Worm (Caenorhabditis elegans): ENCODE measurements around the gene rha-1.

Gene rha-1

DNA sequence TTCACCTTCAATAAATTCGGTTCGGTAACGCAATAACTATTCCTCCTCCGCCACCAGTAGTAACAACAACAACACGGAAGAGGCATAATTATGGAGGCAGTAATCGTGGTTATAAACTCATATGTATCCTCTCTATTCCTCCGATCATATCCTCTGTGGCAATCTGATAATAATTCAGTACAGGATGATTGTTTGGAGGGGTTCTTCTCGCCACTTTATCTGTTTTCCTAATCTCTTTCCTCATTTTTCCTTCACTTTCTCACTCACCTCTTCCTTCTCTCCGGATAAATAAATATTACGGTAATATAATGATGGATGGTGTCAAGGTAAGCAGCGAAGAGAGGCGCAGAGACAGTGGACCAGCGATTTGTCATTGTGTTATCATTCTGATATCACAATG lies 7.1 kb upstream of the rha-1 start:
- TF ChIP-seq mec-3 (tag; optimal IDR thresholded peaks at IDR 0.05; ENCODE audit: borderline replicate concordance) (no peak), hlh-8 (tag; optimal IDR thresholded peaks at IDR 0.05) (no peak), ahr-1 (tag; optimal IDR thresholded peaks at IDR 0.05) (no peak), che-1 (tag; optimal IDR thresholded peaks at IDR 0.05) (no peak), tbx-7 (tag; optimal IDR thresholded peaks at IDR 0.05) (no peak), madf-2 (tag; optimal IDR thresholded peaks at IDR 0.05) (no peak), lin-11 (tag; optimal IDR thresholded peaks at IDR 0.05) (no peak), ceh-48 (tag; optimal IDR thresholded peaks at IDR 0.05) (no peak), unc-55 (GFP tag; optimal IDR thresholded peaks at IDR 0.05) (no peak), K02D7.2 (tag; optimal IDR thresholded peaks at IDR 0.05) (no peak), ceh-34 (tag; optimal IDR thresholded peaks at IDR 0.05) (no peak), sdc-2 (tag; optimal IDR thresholded peaks at IDR 0.05) (no peak)

DNA sequence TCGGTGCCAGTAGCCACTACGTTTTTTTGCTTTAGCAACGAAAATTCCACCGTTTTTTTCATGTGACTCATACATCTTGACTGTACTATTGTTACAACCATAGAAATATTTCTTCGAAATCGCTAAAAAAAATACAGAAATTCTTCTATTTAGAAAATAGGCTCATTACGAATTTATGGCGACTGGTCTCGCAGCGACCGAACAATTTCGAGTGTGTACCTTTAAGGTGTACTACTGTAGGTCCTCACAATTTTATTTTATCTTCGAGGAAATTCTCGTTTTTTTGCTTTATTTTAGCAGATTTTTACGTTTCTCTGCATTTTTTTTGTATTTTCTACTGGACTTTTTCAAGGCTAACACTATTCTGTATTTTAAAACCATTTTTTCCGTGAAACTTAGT lies 6.6 kb upstream of the rha-1 start:
- TF ChIP-seq ceh-18 (tag; optimal IDR thresholded peaks at IDR 0.05) (no peak), hlh-15 (tag; optimal IDR thresholded peaks at IDR 0.05) (no peak), ceh-6 (GFP tag; optimal IDR thresholded peaks at IDR 0.05) (no peak), pag-3 (tag; optimal IDR thresholded peaks at IDR 0.05; ENCODE audit: borderline replicate concordance) (no peak), ceh-24 (tag; optimal IDR thresholded peaks at IDR 0.05) (no peak), F13H6.1 (tag; optimal IDR thresholded peaks at IDR 0.05) (no peak), tbx-7 (tag; optimal IDR thresholded peaks at IDR 0.05) (no peak), gmeb-2 (tag; optimal IDR thresholded peaks at IDR 0.05) (no peak), elt-2 (tag; optimal IDR thresholded peaks at IDR 0.05) (no peak), rnt-1 (tag; optimal IDR thresholded peaks at IDR 0.05) (no peak)

DNA sequence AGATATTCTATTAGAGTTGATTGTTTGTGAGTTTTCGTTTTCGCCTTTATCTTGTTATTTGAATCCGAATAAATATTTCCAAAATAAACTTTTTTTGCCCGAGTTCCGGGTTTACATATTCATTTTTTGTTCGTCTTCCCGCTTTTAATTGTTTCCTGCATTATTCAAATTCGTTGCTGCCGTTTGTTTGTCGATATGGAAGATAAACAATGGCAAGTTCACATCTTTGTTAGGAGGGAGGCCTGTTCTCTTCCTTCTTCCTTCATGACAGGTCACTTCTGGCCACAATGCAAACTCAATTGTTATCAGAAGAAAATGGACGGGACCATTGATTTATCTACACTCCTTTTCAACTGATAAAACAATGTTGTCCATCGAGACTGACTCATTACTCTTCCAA lies 6.1 kb upstream of the rha-1 start:
- TF ChIP-seq elt-2 (tag; optimal IDR thresholded peaks at IDR 0.05) (peak; percentile 80), madf-2 (tag; optimal IDR thresholded peaks at IDR 0.05) (no peak), ceh-24 (tag; optimal IDR thresholded peaks at IDR 0.05) (no peak), ceh-19 (GFP tag; optimal IDR thresholded peaks at IDR 0.05) (no peak), ama-1 (optimal IDR thresholded peaks at IDR 0.05) (no peak), fkh-6 (tag; optimal IDR thresholded peaks at IDR 0.05) (no peak)

DNA sequence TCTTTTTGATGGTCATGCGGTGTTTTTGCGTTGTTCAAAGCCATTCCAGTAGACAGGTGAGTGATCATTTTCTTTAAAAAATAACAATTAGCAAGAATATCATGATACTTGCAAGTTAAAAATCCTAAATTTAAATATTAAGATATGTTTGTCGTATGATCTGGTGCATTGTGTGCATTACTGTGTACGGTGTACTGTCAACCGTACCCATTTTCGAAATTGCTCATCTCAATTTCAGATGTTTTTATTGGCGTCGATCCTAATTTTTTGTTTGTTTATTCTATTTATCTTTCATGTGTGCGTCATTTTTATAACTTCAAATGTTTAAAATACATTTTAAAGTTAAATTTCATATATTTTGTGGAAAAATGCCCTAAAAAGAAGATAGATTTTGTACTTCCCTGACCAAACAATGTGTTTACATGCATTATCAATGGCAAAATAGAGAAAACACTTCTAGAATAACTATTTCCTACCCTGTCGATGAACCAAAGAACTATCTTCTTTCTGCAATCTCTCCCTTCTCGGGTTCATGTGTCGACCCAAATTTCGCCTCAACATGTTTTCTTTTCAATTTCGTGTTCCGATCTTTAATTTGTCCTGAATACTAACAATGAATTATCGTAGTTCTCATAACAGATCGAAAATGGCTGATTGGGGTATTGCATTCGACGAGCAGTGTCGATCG lies 947 bp upstream of the rha-1 start, which contains the start of the genes T07D4.5 and ddx-19:
Gene T07D4.5, minus strand, starts transcription at position 71 of the 688 bp plus-strand sequence.
Gene ddx-19, plus strand, starts transcription at position 638 of the 688 bp plus-strand sequence.
- TF ChIP-seq C38D4.7 (GFP tag; optimal IDR thresholded peaks at IDR 0.05) (no peak), C08G9.2 (tag; optimal IDR thresholded peaks at IDR 0.05) (no peak), ceh-48 (tag; optimal IDR thresholded peaks at IDR 0.05) (no peak), ceh-19 (GFP tag; optimal IDR thresholded peaks at IDR 0.05) (no peak), K09A11.1 (tag; optimal IDR thresholded peaks at IDR 0.05; ENCODE audit: insufficient read depth) (no peak), fax-1 (tag; optimal IDR thresholded peaks at IDR 0.05) (no peak)

DNA sequence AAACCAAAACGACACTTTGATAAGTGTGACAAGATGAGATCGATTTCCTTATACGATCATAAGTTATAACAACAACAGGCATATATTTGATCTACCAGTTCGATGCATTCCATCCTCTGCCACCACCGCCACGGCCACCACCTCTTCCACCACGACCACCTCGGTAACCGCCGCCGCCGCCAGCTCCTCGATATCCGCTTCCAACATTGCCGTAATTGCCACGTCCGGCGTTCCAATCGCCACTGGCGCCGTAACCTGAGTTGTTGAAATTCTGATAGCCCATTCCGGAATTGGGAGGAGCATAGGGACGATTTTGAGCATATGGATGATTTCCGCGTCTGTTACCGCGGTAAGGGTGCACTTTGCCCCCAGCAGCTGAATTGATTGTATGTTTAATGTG lies 4.9 kb downstream of the rha-1 start:
- no peak for TF ChIP-seq gmeb-2 (tag; optimal IDR thresholded peaks at IDR 0.05)

DNA sequence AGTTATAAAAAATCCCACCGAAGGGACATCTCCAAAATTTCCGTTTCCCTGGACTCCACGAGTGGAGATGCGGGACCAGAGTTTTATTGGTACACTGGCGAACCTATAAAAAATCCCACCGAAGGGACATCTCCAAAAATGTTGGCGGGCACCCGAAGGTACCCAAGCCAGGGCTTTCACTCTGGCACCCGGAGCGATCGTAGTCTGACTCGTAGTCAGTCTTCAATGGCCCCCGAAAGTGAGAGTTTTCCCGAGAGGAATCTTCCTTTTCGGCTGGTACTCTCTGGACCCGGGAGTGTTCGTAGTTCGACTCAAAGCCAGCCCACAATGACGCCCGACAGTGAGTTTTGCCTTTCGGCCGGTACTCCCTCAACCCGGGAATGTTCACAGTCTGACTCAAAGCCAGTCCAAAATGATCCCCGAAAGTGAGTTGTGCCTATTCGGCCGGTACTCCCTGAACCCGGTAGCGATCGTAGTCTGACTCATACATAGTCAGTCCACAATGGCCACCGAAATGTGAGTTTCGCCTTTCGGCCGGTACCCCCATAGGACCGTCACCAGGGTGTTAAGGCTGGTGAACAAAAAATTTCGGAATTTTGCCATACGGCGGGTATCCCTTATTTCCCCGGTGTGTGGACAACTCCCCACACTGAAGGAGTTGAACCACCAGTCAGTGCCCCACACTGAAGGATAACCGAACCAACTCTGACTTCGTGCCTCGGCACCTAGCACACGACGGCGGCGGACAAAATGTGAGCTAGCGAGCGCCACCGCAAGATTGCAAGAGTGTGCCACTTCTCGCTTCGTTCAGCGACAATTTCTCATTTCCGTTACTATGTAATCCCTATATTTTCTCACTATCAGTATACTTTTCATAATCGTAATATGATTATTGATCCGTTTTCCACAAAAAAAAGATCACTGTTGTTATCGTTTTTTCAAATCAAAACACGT lies 6.2 kb downstream of the rha-1 start:
- TF ChIP-seq unc-42 (tag; optimal IDR thresholded peaks at IDR 0.05): no peak
- no peak for TF ChIP-seq ets-4 (tag; optimal IDR thresholded peaks at IDR 0.05)
- no peak for TF ChIP-seq ttx-3 (tag; optimal IDR thresholded peaks at IDR 0.05)
- no peak for TF ChIP-seq fkh-10 (GFP tag; optimal IDR thresholded peaks at IDR 0.05)
- TF ChIP-seq Y22D7AL.16 (tag; optimal IDR thresholded peaks at IDR 0.05): no peak
- no peak for TF ChIP-seq sox-2 (GFP tag; IDR thresholded peaks at IDR 0.05)
- TF ChIP-seq unc-55 (GFP tag; optimal IDR thresholded peaks at IDR 0.05): no peak
- TF ChIP-seq npax-4 (tag; optimal IDR thresholded peaks at IDR 0.05): no peak
- no peak for TF ChIP-seq sox-4 (tag; optimal IDR thresholded peaks at IDR 0.05)
- TF ChIP-seq lim-6 (tag; optimal IDR thresholded peaks at IDR 0.05): no peak
- no peak for TF ChIP-seq hlh-13 (GFP tag; optimal IDR thresholded peaks at IDR 0.05)

Data from whole organism, late embryonic.